Worm (Caenorhabditis elegans) whole organism, mixed stage, embryonic: ENCODE results near the gene C01G10.7.

Experiments used
- blmp-1 ChIP-seq: fragments of 150-350 bp; optimal IDR thresholded peaks from 2 replicates; lab custom pipeline; 2014; ENCODE audit warnings: missing biosample characterization, missing genetic modification characterization
- ces-1 ChIP-seq: fragments of 150-350 bp; optimal IDR thresholded peaks from 2 replicates; lab custom pipeline; 2014; ENCODE audit warnings: missing biosample characterization, missing genetic modification reagents, missing genetic modification characterization
- lin-13 ChIP-seq: fragments of 150-350 bp; optimal IDR thresholded peaks from 2 replicates; lab custom pipeline; 2014; ENCODE audit warnings: missing biosample characterization, missing genetic modification characterization
- mab-5 ChIP-seq: fragments of 150-350 bp; optimal IDR thresholded peaks from 2 replicates; lab custom pipeline; 2014; ENCODE audit warnings: missing biosample characterization, missing genetic modification characterization
- nhr-237 ChIP-seq: fragments of 150-350 bp; optimal IDR thresholded peaks from 2 replicates; lab custom pipeline; 2014; ENCODE audit warnings: missing biosample characterization, missing genetic modification characterization
- pha-4 ChIP-seq: fragments of 150-350 bp; optimal IDR thresholded peaks from 2 replicates; lab custom pipeline; 2018; ENCODE audit warnings: missing biosample characterization, missing genetic modification reagents, missing genetic modification characterization
- sptf-1 ChIP-seq: sonication (generic microtip); optimal IDR thresholded peaks from 2 replicates; lab custom pipeline; 2017; ENCODE audit warnings: mild to moderate bottlenecking, missing genetic modification characterization, moderate library complexity, missing compliant biosample characterization
- tbx-8 ChIP-seq: fragments of 200-800 bp; sonication (Bioruptor generic); optimal IDR thresholded peaks from 2 replicates; lab custom pipeline; 2018; ENCODE audit warnings: mild to moderate bottlenecking, missing genetic modification characterization, moderate library complexity, missing compliant biosample characterization
- unc-62 ChIP-seq: fragments of 150-350 bp; optimal IDR thresholded peaks from 2 replicates; lab custom pipeline; 2014; ENCODE audit warnings: missing biosample characterization, missing genetic modification reagents, missing genetic modification characterization
- ztf-11 ChIP-seq: fragments of 150-350 bp; optimal IDR thresholded peaks from 2 replicates; lab custom pipeline; 2014; ENCODE audit warnings: missing biosample characterization, missing genetic modification characterization

ce11 chrV:15060595-15060994 lies 25.0 kb upstream of the C01G10.7 start:
- TF ChIP-seq pha-4 (tag; lab: Kevin White, UChicago) = no peak
- no peak for TF ChIP-seq mab-5 (tag; lab: Kevin White, UChicago)
- no peak for TF ChIP-seq nhr-237 (tag; lab: Kevin White, UChicago)
- TF ChIP-seq unc-62 (GFP tag; lab: Kevin White, UChicago) = no peak
- TF ChIP-seq ces-1 = no peak
- no peak for TF ChIP-seq ztf-11 (tag; lab: Kevin White, UChicago)
- TF ChIP-seq tbx-8 (GFP tag; lab: Kevin White, UChicago) = no peak
- TF ChIP-seq lin-13 = no peak
- TF ChIP-seq blmp-1 (tag; lab: Kevin White, UChicago) = no peak
- no peak for TF ChIP-seq sptf-1
